Worm (Caenorhabditis elegans): ENCODE results near the gene snf-11.

snf-11 gene

DNA sequence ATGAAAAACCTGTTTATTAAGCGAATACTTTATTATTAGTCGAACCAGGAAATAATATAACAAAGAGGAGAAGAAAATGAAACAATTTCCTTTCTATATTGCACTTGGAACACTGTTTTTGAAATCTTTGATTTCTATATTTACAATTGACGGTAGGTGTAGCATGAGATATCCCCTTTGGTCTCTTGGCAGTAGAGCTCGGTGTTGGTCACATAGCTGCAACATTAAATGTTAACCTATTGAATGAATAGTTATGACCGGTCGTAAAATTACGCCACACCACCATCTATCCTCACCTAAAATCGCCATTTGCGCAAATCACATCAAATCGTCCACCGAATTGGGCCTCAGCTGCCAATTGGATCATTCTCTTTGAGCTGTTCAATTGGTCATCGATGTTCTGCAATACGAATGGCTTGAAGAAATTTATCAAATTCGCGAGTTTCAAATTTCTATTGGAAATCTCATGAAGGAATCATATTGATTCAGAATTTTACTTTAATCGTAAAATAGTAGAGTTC is 36.6 kb upstream of the snf-11 start:
- TF ChIP-seq zip-4 (GFP tag; optimal IDR thresholded peaks at IDR 0.05), result no peak
- no peak for TF ChIP-seq efl-1 (optimal IDR thresholded peaks at IDR 0.05)
- peak in 1 of 2 experiments; percentile 9 for TF ChIP-seq efl-1 (GFP tag; optimal IDR thresholded peaks at IDR 0.05 in 1 of 2)

DNA sequence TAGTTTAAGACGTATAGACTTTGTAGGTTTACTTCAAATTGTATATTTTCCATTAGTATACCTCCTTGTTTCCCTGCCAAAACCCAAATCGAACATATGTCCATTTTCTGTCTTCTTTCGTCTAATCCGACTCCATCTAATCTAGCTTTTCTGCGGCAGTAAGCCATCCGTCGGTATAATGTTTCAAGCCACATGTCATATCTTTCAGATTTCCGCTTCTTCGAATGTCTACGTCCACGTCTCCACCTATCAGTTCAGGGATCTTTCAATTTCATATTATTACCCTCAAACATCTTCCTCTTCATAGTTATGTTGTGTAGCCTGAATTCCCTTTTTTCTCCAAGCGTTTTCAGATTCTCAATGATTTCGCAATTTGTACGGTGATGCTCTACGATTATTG is 35.9 kb upstream of the snf-11 start:
- TF ChIP-seq zip-4 (GFP tag; optimal IDR thresholded peaks at IDR 0.05) (no peak), ets-5 (GFP tag; IDR thresholded peaks at IDR 0.05) (no peak), dpl-1 (GFP tag; optimal IDR thresholded peaks at IDR 0.05) (no peak)

DNA sequence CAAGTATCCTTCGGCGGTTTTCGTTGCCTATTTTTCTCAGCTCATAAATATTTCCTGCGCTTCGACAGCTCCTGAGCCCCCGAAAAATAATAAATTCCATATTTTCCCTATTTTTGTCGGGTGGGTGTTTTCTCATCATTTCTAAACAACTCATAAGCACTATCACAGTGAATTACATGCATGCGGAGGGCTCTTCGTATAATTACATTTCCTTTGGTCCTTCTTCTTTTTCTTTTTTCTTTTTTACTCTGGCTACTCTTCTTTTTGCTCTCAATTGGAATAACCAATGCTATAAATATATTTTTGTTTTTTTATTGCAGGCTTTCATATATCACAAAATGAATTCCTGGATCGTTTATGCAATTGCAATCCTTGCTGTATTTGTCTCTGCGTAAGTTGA is 33.7 kb upstream of the snf-11 start, which contains the start of gene T02E9.5:
Gene T02E9.5 (plus strand): TSS at position 321 of the 400 bp plus-strand sequence.
- peak; percentile 66 for TF ChIP-seq lin-14 (GFP tag; optimal IDR thresholded peaks at IDR 0.05)
- TF ChIP-seq unc-86 (tag; optimal IDR thresholded peaks at IDR 0.05), result peak; percentile 31
- peak; percentile 8 for TF ChIP-seq ces-1 (GFP tag; optimal IDR thresholded peaks at IDR 0.05)
- no peak for TF ChIP-seq skn-1 (tag; optimal IDR thresholded peaks at IDR 0.05)
- TF ChIP-seq lsy-2 (tag; optimal IDR thresholded peaks at IDR 0.05), result peak in 1 of 2 experiments; percentile 2

DNA sequence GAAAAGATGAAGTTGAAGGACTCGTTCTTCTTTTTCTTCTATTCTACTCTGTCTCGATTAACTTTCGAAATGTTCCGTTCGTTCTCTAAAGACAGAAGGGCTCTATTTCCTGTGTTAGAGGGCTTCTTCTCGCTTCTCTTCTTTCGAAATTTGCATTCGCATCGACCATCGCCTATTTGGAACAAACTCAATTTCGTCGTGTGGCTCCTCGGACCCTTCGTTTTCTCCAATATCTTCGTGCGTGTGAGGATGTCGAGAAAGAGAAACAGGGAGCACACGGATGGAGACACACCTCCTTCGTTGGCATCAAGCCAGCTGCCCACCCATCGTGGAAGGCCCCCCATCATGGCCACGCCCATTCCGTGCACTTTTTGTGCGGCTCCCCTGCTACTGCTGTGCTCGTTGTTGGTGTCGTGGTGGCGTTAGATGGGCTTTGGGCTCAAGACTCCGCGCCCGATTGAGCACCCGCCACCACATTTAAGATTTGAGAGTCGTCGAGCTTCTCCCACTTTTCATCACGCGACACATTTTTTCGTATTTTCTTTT is 33.0 kb upstream of the snf-11 start:
- TF ChIP-seq xbp-1 (tag; optimal IDR thresholded peaks at IDR 0.05) (no peak), fkh-10 (GFP tag; optimal IDR thresholded peaks at IDR 0.05) (peak; percentile 90), tbx-2 (tag; optimal IDR thresholded peaks at IDR 0.05) (peak; percentile 5), zip-4 (GFP tag; optimal IDR thresholded peaks at IDR 0.05) (no peak), sptf-1 (tag; optimal IDR thresholded peaks at IDR 0.05) (no peak), efl-1 (optimal IDR thresholded peaks at IDR 0.05) (no peak), efl-1 (GFP tag; optimal IDR thresholded peaks at IDR 0.05 in 1 of 2) (no peak), ces-1 (GFP tag; optimal IDR thresholded peaks at IDR 0.05) (peak; percentile 63), lin-14 (GFP tag; optimal IDR thresholded peaks at IDR 0.05) (peak; percentile 77), isw-1 (GFP tag; IDR thresholded peaks at IDR 0.05) (no peak), ceh-82 (tag; optimal IDR thresholded peaks at IDR 0.05) (peak; percentile 29 to 48 (median 34)), nhr-77 (tag; optimal IDR thresholded peaks at IDR 0.05) (no peak)

DNA sequence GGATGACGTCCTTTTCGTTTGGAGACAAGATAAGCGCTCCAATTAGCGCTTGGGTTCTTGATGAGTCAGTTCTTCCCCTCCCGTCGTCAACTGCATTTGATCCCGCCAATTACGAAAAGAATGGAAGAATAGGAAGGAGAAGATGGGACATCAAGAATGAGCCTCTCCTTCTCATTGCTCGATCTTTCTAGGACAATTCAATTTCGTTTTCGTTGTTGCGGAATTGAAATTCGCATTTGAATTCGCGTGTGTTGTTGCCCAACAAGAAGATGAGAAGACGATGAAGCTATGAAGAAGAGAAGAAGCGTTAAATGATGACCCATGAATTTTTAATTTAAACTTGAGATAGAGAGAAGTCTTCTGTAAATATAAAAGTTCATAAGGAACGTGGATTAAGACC is 28.6 kb upstream of the snf-11 start:
- TF ChIP-seq ceh-90 (tag; optimal IDR thresholded peaks at IDR 0.05), result no peak
- TF ChIP-seq lin-14 (GFP tag; optimal IDR thresholded peaks at IDR 0.05), result peak; percentile 25
- TF ChIP-seq ceh-82 (tag; optimal IDR thresholded peaks at IDR 0.05), result peak in 1 of 3 experiments; percentile 21
- TF ChIP-seq fkh-10 (GFP tag; optimal IDR thresholded peaks at IDR 0.05), result peak; percentile 58

DNA sequence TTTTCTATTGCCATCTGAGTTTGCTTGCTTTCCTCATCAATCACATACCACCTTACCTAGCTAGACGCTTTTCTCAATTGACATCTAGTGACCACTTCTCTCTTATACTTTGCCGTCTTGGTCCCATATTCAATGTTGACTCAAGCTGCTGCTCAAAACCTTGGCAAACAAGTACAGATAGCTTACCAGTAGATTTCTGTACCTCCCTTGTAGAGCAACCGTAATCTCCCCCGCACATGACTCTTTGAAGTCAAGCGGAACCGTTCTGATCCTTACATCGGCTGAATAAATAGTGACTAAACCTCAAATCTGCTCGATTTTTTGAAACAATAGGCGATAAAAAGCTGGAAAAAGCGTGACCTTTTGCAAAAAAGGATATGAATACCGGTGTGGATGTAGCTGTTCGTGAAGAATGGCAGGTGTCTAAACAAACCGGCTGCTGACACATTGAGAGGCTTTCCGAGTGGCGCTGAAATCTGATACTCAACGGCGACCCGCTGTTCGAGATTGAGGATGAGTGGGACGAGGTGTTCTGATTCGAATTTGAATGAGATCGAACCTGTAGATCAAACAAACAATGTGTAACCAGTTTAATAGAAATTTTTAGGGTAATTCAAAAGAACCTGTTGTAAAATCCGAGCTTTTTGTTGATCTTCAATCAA is 27.6 kb upstream of the snf-11 start:
- TF ChIP-seq swsn-7 (tag; optimal IDR thresholded peaks at IDR 0.05) (no peak), unc-98 (GFP tag; IDR thresholded peaks at IDR 0.05) (no peak), ceh-82 (tag; optimal IDR thresholded peaks at IDR 0.05) (no peak), nhr-71 (tag; optimal IDR thresholded peaks at IDR 0.05) (no peak), unc-130 (tag; optimal IDR thresholded peaks at IDR 0.05) (no peak), pax-3 (tag; optimal IDR thresholded peaks at IDR 0.05) (no peak), nhr-76 (tag; optimal IDR thresholded peaks at IDR 0.05) (no peak), nhr-12 (tag; optimal IDR thresholded peaks at IDR 0.05) (no peak), fkh-4 (tag; optimal IDR thresholded peaks at IDR 0.05; ENCODE audit: borderline replicate concordance) (no peak), tlp-1 (tag; optimal IDR thresholded peaks at IDR 0.05) (no peak), tbx-2 (tag; optimal IDR thresholded peaks at IDR 0.05) (no peak), hlh-4 (tag; optimal IDR thresholded peaks at IDR 0.05) (no peak), hpl-2 (GFP tag; optimal IDR thresholded peaks at IDR 0.05) (no peak), nhr-90 (tag; optimal IDR thresholded peaks at IDR 0.05; ENCODE audit: poor library complexity) (no peak), mef-2 (tag; optimal IDR thresholded peaks at IDR 0.05) (no peak), ets-5 (GFP tag; IDR thresholded peaks at IDR 0.05) (no peak)

Data from whole organism, L1 larva.